Worm (Caenorhabditis elegans): ENCODE results near the gene rap-1.

rap-1 gene

DNA sequence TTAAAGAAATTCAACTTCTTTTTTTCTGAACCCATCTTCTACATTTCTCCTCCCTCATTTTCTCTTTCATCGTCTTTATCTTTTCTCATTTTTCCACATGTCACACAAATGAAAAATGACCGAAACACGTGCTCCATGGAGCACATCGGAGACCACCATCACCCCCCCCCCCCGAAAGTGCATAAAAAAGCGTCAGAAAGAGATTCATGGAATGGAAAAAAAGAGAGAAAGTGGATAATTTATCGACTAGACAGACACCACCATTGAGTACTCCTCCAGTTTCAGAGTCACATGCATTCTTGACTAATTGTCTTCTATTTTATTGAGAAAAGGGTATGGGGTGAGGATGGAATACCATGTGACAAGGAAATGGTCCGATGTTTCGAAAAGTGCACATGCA, 28.5 kb upstream of the rap-1 start (continued):
- TF ChIP-seq C04F5.9 (tag; optimal IDR thresholded peaks at IDR 0.05) (no peak), zag-1 (tag; optimal IDR thresholded peaks at IDR 0.05) (no peak), C16A3.4 (tag; optimal IDR thresholded peaks at IDR 0.05) (no peak), nhr-90 (tag; optimal IDR thresholded peaks at IDR 0.05; ENCODE audit: poor library complexity) (no peak), hpl-2 (GFP tag; optimal IDR thresholded peaks at IDR 0.05) (no peak), lir-3 (tag; optimal IDR thresholded peaks at IDR 0.05; ENCODE audit: poor library complexity) (peak; percentile 20), mep-1 (tag; optimal IDR thresholded peaks at IDR 0.05) (peak; percentile 47), grh-1 (GFP tag; IDR thresholded peaks at IDR 0.05) (no peak), ceh-63 (GFP tag; optimal IDR thresholded peaks at IDR 0.05) (no peak), skn-1 (tag; optimal IDR thresholded peaks at IDR 0.05) (no peak), sup-37 (GFP tag; optimal IDR thresholded peaks at IDR 0.05) (peak; percentile 24), unc-62 (GFP tag; optimal IDR thresholded peaks at IDR 0.05) (no peak), mab-9 (GFP tag; IDR thresholded peaks at IDR 0.05) (no peak), dpl-1 (GFP tag; optimal IDR thresholded peaks at IDR 0.05) (no peak), nhr-77 (tag; optimal IDR thresholded peaks at IDR 0.05) (no peak), efl-1 (optimal IDR thresholded peaks at IDR 0.05) (peak in 1 of 2 experiments; percentile 33), efl-1 (GFP tag; optimal IDR thresholded peaks at IDR 0.05 in 1 of 2) (peak; percentile 17 to 32), nhr-84 (tag; optimal IDR thresholded peaks at IDR 0.05) (no peak), isw-1 (GFP tag; IDR thresholded peaks at IDR 0.05) (peak; percentile 20; the same call in 1 of the 2 replicates), nhr-28 (tag; optimal IDR thresholded peaks at IDR 0.05) (no peak), hlh-4 (tag; optimal IDR thresholded peaks at IDR 0.05) (no peak), F16B12.6 (tag; optimal IDR thresholded peaks at IDR 0.05) (no peak), fos-1 (tag; optimal IDR thresholded peaks at IDR 0.05) (no peak), nhr-237 (tag; optimal IDR thresholded peaks at IDR 0.05) (no peak), rnt-1 (tag; optimal IDR thresholded peaks at IDR 0.05) (peak; percentile 64), ceh-88 (GFP tag; IDR thresholded peaks at IDR 0.05) (no peak), nhr-71 (tag; optimal IDR thresholded peaks at IDR 0.05) (peak; percentile 91), swsn-7 (tag; optimal IDR thresholded peaks at IDR 0.05) (peak; percentile 42), nhr-85 (tag) (no peak), ets-5 (GFP tag; IDR thresholded peaks at IDR 0.05) (no peak), ztf-4 (tag; optimal IDR thresholded peaks at IDR 0.05) (no peak), alr-1 (tag; optimal IDR thresholded peaks at IDR 0.05; ENCODE audit: borderline replicate concordance) (no peak)

DNA sequence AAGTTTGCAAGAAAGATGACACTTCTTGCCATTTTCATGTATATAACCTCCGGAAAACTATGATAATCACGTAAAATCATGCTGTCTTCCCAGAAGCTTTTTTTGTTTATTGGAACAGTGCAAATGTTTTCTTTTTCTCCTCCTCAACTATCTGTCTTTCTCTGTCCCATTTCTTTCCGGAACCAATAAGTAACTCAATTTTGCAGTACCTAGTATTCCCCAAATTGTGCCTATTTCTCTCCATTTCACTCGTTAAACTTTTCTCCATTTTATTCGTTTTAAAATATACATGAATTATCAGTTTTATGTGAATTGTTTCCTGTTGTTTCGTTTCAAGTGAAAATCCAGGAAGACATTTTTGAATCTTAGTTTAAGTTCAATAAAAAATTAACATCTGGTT, 24.7 kb upstream of the rap-1 start:
- TF ChIP-seq snpc-4 (tag; optimal IDR thresholded peaks at IDR 0.05): no peak
- TF ChIP-seq C16A3.4 (tag; optimal IDR thresholded peaks at IDR 0.05): no peak
- no peak for TF ChIP-seq fkh-4 (tag; optimal IDR thresholded peaks at IDR 0.05; ENCODE audit: borderline replicate concordance)
- TF ChIP-seq swsn-7 (tag; optimal IDR thresholded peaks at IDR 0.05): no peak
- no peak for TF ChIP-seq mdl-1 (tag; optimal IDR thresholded peaks at IDR 0.05)
- no peak for TF ChIP-seq lin-39 (tag; optimal IDR thresholded peaks at IDR 0.05)
- no peak for TF ChIP-seq tlp-1 (tag; optimal IDR thresholded peaks at IDR 0.05)
- TF ChIP-seq mep-1 (tag; optimal IDR thresholded peaks at IDR 0.05): no peak
- TF ChIP-seq ces-1 (GFP tag; optimal IDR thresholded peaks at IDR 0.05): no peak
- peak; percentile 45 for TF ChIP-seq lin-14 (GFP tag; optimal IDR thresholded peaks at IDR 0.05)
- peak; percentile 17 for TF ChIP-seq fkh-10 (GFP tag; optimal IDR thresholded peaks at IDR 0.05)
- TF ChIP-seq nhr-84 (tag; optimal IDR thresholded peaks at IDR 0.05): no peak
- no peak for TF ChIP-seq hlh-17 (GFP tag; optimal IDR thresholded peaks at IDR 0.05; ENCODE audit: borderline replicate concordance)
- no peak for TF ChIP-seq pag-3 (tag; optimal IDR thresholded peaks at IDR 0.05; ENCODE audit: borderline replicate concordance, insufficient read depth)

All from whole organism, L1 larva.